Fruit fly (Drosophila melanogaster) whole organism, embryonic: ENCODE measurements around the gene CG31021.

Experiments used
- Adf1 ChIP-seq: fragments of 200-800 bp; sonication (Bioruptor generic); IDR thresholded peaks from 2 replicates; pipeline ENCODE4 v1.3.6; 2022; ENCODE audit warnings: missing biosample characterization, missing genetic modification characterization
- Atf3 ChIP-seq: fragments of 200-800 bp; sonication (Bioruptor generic); optimal IDR thresholded peaks from 3 replicates; lab custom pipeline; 2016; ENCODE audit warnings: missing biosample characterization, missing genetic modification characterization
- BEAF-32 ChIP-seq: fragments of 200-800 bp; sonication (Bioruptor generic); optimal IDR thresholded peaks from 3 replicates; lab custom pipeline; 2017; ENCODE audit warnings: missing biosample characterization, missing genetic modification characterization, mild to moderate bottlenecking, moderate library complexity, missing genetic modification reagents
- BtbVII ChIP-seq: fragments of 200-800 bp; sonication (Bioruptor generic); optimal IDR thresholded peaks from 3 replicates; lab custom pipeline; 2017; ENCODE audit warnings: missing biosample characterization, mild to moderate bottlenecking, missing genetic modification characterization
- CG11504 ChIP-seq: fragments of 200-800 bp; sonication (Bioruptor generic); optimal IDR thresholded peaks from 3 replicates; lab custom pipeline; 2019; ENCODE audit warnings: missing biosample characterization, mild to moderate bottlenecking, missing genetic modification characterization, moderate library complexity
- CG11560 ChIP-seq: fragments of 200-800 bp; sonication (Bioruptor generic); IDR thresholded peaks from 3 replicates; pipeline ENCODE4 v1.3.6; 2022; ENCODE audit warnings: missing biosample characterization, missing genetic modification characterization
- CG13624 ChIP-seq: fragments of 200-800 bp; sonication (Bioruptor generic); optimal IDR thresholded peaks from 2 replicates; lab custom pipeline; 2016; ENCODE audit warnings: missing biosample characterization, missing genetic modification characterization
- CG13894 ChIP-seq: fragments of 200-800 bp; sonication (Bioruptor generic); optimal IDR thresholded peaks from 3 replicates; lab custom pipeline; 2018; ENCODE audit warnings: missing biosample characterization, mild to moderate bottlenecking, missing genetic modification characterization, moderate library complexity
- CG15514 ChIP-seq: fragments of 200-800 bp; sonication (Bioruptor generic); optimal IDR thresholded peaks from 3 replicates; lab custom pipeline; 2017; ENCODE audit warnings: missing biosample characterization, missing genetic modification characterization, mild to moderate bottlenecking, moderate library complexity, missing genetic modification reagents
- CG15696 ChIP-seq: fragments of 200-800 bp; sonication (Bioruptor generic); optimal IDR thresholded peaks from 2 replicates; lab custom pipeline; 2019; ENCODE audit warnings: missing biosample characterization, mild to moderate bottlenecking, missing genetic modification characterization, moderate library complexity
- CG16813 ChIP-seq: fragments of 200-800 bp; sonication (Bioruptor generic); IDR thresholded peaks from 3 replicates; pipeline ENCODE4 v1.3.6; 2022; ENCODE audit warnings: missing biosample characterization, missing genetic modification characterization; ENCODE audit not compliant: partially characterized antibody
- CG17186 ChIP-seq: fragments of 200-800 bp; sonication (Bioruptor generic); optimal IDR thresholded peaks from 3 replicates; lab custom pipeline; 2017; ENCODE audit warnings: missing biosample characterization, missing genetic modification reagents, missing genetic modification characterization
- CG17328 ChIP-seq: fragments of 200-800 bp; sonication (Bioruptor generic); IDR thresholded peaks from 2 replicates; pipeline ENCODE4 v1.3.6; 2022; ENCODE audit warnings: missing biosample characterization, missing genetic modification characterization
- CG17385 ChIP-seq: fragments of 200-800 bp; sonication (Bioruptor generic); optimal IDR thresholded peaks from 3 replicates; lab custom pipeline; 2018; ENCODE audit warnings: missing biosample characterization, mild to moderate bottlenecking, missing genetic modification characterization
- CG31224 ChIP-seq: fragments of 200-800 bp; sonication (Bioruptor generic); IDR thresholded peaks from 2 replicates; pipeline ENCODE4 v1.3.6; 2022; ENCODE audit warnings: missing biosample characterization, missing genetic modification characterization
- CG3847 ChIP-seq: fragments of 200-800 bp; sonication (Bioruptor generic); IDR thresholded peaks from 2 replicates; pipeline ENCODE4 v1.3.6; 2022; ENCODE audit warnings: missing biosample characterization, missing genetic modification characterization
- CG4730 ChIP-seq: fragments of 200-800 bp; sonication (Bioruptor generic); IDR thresholded peaks from 2 replicates; pipeline ENCODE4 v1.3.6; 2022; ENCODE audit warnings: missing biosample characterization, missing genetic modification characterization
- CG4854 ChIP-seq: fragments of 200-800 bp; sonication (Bioruptor generic); optimal IDR thresholded peaks from 2 replicates; lab custom pipeline; 2016; ENCODE audit warnings: missing biosample characterization, missing genetic modification characterization, inconsistent platforms
- CG6254 ChIP-seq: fragments of 200-800 bp; sonication (Bioruptor generic); optimal IDR thresholded peaks from 3 replicates; lab custom pipeline; 2017; ENCODE audit warnings: mild to moderate bottlenecking, missing biosample characterization, missing genetic modification reagents, missing genetic modification characterization
- CG7357 ChIP-seq: fragments of 200-800 bp; sonication (Bioruptor generic); IDR thresholded peaks from 3 replicates; pipeline ENCODE4 v1.3.6; 2022; ENCODE audit warnings: missing biosample characterization, missing genetic modification characterization
- CG7928 ChIP-seq: fragments of 200-800 bp; sonication (Bioruptor generic); optimal IDR thresholded peaks from 2 replicates; lab custom pipeline; 2017; ENCODE audit warnings: missing biosample characterization, mild to moderate bottlenecking, missing genetic modification characterization
- CG8281 ChIP-seq: fragments of 200-800 bp; sonication (Bioruptor generic); optimal IDR thresholded peaks from 2 replicates; lab custom pipeline; 2018; ENCODE audit warnings: missing biosample characterization, mild to moderate bottlenecking, missing genetic modification characterization, moderate library complexity
- CG9797 ChIP-seq: fragments of 200-800 bp; sonication (Bioruptor generic); optimal IDR thresholded peaks from 3 replicates; lab custom pipeline; 2018; ENCODE audit warnings: missing biosample characterization, mild to moderate bottlenecking, missing genetic modification characterization
- Dad ChIP-seq: fragments of 200-800 bp; sonication (Bioruptor generic); optimal IDR thresholded peaks from 3 replicates; lab custom pipeline; 2016; ENCODE audit warnings: missing biosample characterization, missing genetic modification characterization
- Dp ChIP-seq: fragments of 200-800 bp; sonication (Bioruptor generic); optimal IDR thresholded peaks from 2 replicates; lab custom pipeline; 2018; ENCODE audit warnings: missing biosample characterization, mild to moderate bottlenecking, missing genetic modification characterization, moderate library complexity
- Drgx ChIP-seq: fragments of 200-800 bp; sonication (Bioruptor generic); IDR thresholded peaks from 2 replicates; pipeline ENCODE4 v1.3.6; 2022; ENCODE audit warnings: missing biosample characterization, missing genetic modification characterization
- E2f2 ChIP-seq: fragments of 200-800 bp; sonication (Bioruptor generic); IDR thresholded peaks from 2 replicates; pipeline ENCODE4 v1.3.6; 2022; ENCODE audit warnings: missing biosample characterization, missing genetic modification characterization
- Fer1 ChIP-seq: fragments of 200-800 bp; sonication (Bioruptor generic); optimal IDR thresholded peaks from 2 replicates; lab custom pipeline; 2017; ENCODE audit warnings: missing biosample characterization, mild to moderate bottlenecking, missing genetic modification characterization
- HLH3B ChIP-seq: fragments of 200-800 bp; sonication (Bioruptor generic); IDR thresholded peaks from 2 replicates; pipeline ENCODE4 v1.3.6; 2022; ENCODE audit warnings: missing biosample characterization, missing genetic modification characterization
- Jarid2 ChIP-seq: fragments of 200-800 bp; sonication (Bioruptor generic); optimal IDR thresholded peaks from 3 replicates; lab custom pipeline; 2017; ENCODE audit warnings: mild to moderate bottlenecking, missing biosample characterization, missing genetic modification reagents, missing genetic modification characterization
- Lhr ChIP-seq: fragments of 200-800 bp; sonication (Bioruptor generic); optimal IDR thresholded peaks from 3 replicates; lab custom pipeline; 2017; ENCODE audit warnings: mild to moderate bottlenecking, missing biosample characterization, missing genetic modification reagents, missing genetic modification characterization
- Nf-YB ChIP-seq: fragments of 200-800 bp; sonication (Bioruptor generic); optimal IDR thresholded peaks from 3 replicates; lab custom pipeline; 2019; ENCODE audit warnings: missing biosample characterization, mild to moderate bottlenecking, missing genetic modification characterization, moderate library complexity
- Scr ChIP-seq: fragments of 200-800 bp; sonication (Bioruptor generic); IDR thresholded peaks from 2 replicates; pipeline ENCODE4 v1.3.6; 2022; ENCODE audit warnings: missing biosample characterization, missing genetic modification characterization; ENCODE audit not compliant: partially characterized antibody
- Sin3A ChIP-seq: fragments of >200 bp; optimal IDR thresholded peaks from 2 replicates; lab custom pipeline; 2018
- YL-1 ChIP-seq: fragments of 200-800 bp; sonication (Bioruptor generic); optimal IDR thresholded peaks from 3 replicates; lab custom pipeline; 2017; ENCODE audit warnings: missing biosample characterization, mild to moderate bottlenecking, missing genetic modification characterization
- cad ChIP-seq: fragments of >200 bp; optimal IDR thresholded peaks from 2 replicates; lab custom pipeline; 2017; ENCODE audit warnings: missing biosample characterization, missing genetic modification characterization
- esg ChIP-seq: fragments of 200-800 bp; sonication (Bioruptor generic); conservative IDR thresholded peaks from 2 replicates; pipeline ENCODE4 v1.3.6; 2022; ENCODE audit warnings: missing biosample characterization, missing genetic modification characterization
- gfzf ChIP-seq: fragments of 200-800 bp; sonication (Bioruptor generic); optimal IDR thresholded peaks from 2 replicates; lab custom pipeline; 2016; ENCODE audit warnings: missing biosample characterization, mild to moderate bottlenecking, missing genetic modification characterization, moderate library complexity
- kay ChIP-seq: fragments of 200-800 bp; sonication (Bioruptor generic); optimal IDR thresholded peaks from 2 replicates; lab custom pipeline; 2016; ENCODE audit warnings: missing biosample characterization, missing genetic modification characterization
- onecut ChIP-seq: fragments of 200-800 bp; sonication (Bioruptor generic); IDR thresholded peaks from 2 replicates; pipeline ENCODE4 v1.3.6; 2022; ENCODE audit warnings: missing biosample characterization, missing genetic modification characterization
- pnt ChIP-seq: fragments of 200-800 bp; sonication (Bioruptor generic); optimal IDR thresholded peaks from 3 replicates; lab custom pipeline; 2016; ENCODE audit warnings: missing biosample characterization, missing genetic modification characterization
- prd ChIP-seq, 3 experiments: fragments of >200 bp in 2 of 3; fragments of 200-800 bp in 1 of 3; sonication (Bioruptor generic) in 1 of 3; optimal IDR thresholded peaks in 2 of 3; IDR thresholded peaks in 1 of 3; 2 replicates in 2 of 3; 3 replicates in 1 of 3; pipeline versions ENCODE4 v1.3.6 to Lab custom; 2017 to 2022; ENCODE audit warnings: missing biosample characterization in 1 of 3, missing genetic modification characterization in 1 of 3
- pum ChIP-seq: fragments of 200-800 bp; sonication (Bioruptor generic); optimal IDR thresholded peaks from 2 replicates; lab custom pipeline; 2016; ENCODE audit warnings: missing biosample characterization, missing genetic modification characterization
- pzg ChIP-seq: fragments of 200-800 bp; sonication (Bioruptor generic); optimal IDR thresholded peaks from 3 replicates; lab custom pipeline; 2018; ENCODE audit warnings: missing biosample characterization, mild to moderate bottlenecking, missing genetic modification characterization, moderate library complexity
- row ChIP-seq: fragments of 200-800 bp; sonication (Bioruptor generic); IDR thresholded peaks from 3 replicates; pipeline ENCODE4 v1.3.6; 2022; ENCODE audit warnings: missing biosample characterization, missing genetic modification characterization
- tna ChIP-seq: fragments of 200-800 bp; sonication (Bioruptor generic); IDR thresholded peaks from 2 replicates; pipeline ENCODE4 v1.3.6; 2022; ENCODE audit warnings: missing biosample characterization, missing genetic modification characterization; ENCODE audit not compliant: partially characterized antibody
- zf30C ChIP-seq: fragments of 200-800 bp; sonication (Bioruptor generic); optimal IDR thresholded peaks from 3 replicates; lab custom pipeline; 2018; ENCODE audit warnings: missing biosample characterization, mild to moderate bottlenecking, missing genetic modification characterization

Gene CG31021

DNA sequence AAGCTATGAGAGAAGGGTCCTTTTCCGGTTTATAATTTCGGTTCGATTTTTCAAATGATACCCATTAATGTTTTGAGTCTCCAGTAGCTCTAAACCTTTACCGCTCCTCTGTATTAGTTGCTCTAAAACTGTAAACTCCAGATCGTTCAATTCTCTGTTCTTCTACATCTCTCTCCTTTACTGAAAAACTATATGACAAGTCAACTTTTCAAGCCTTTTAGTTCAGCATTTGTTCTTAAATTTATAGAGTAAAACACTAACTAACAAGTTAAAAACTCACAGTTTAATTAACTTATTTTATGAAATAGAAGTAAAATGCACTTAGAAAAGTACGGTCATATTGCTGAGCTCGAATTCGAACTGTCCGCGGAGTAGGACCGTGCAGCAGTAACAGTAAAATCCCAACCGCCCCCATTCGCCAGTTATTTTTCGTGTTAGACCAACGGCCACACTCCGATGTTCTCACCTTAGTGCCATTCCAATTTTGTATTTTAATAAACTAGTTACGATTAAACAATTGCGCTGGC, 39.2 kb upstream of the CG31021 start (continued):
- no peak for TF ChIP-seq pnt (GFP tag; lab: Kevin White, UChicago)
- no peak for TF ChIP-seq CG7928
- peak; percentile 29; the same call in 1 of the 2 replicates for TF ChIP-seq Scr (GFP tag; lab: Robert Waterston, UW)
- TF ChIP-seq CG11504 = peak; percentile 25
- TF ChIP-seq CG9797 (GFP tag; lab: Kevin White, UChicago) = peak; percentile 89
- no peak for TF ChIP-seq CG4730 (GFP tag; lab: Robert Waterston, UW)
- 0 out of 3 replicates have a peak, but pooled peaks have one; percentile 24 for TF ChIP-seq CG16813 (GFP tag; lab: Robert Waterston, UW)
- TF ChIP-seq pum (GFP tag; lab: Kevin White, UChicago) = no peak
- peak; percentile 38 for TF ChIP-seq Sin3A
- TF ChIP-seq Dp (GFP tag; lab: Kevin White, UChicago) = peak; percentile 77
- TF ChIP-seq CG15514 (GFP tag; lab: Kevin White, UChicago) = peak; percentile 18
- TF ChIP-seq pzg (GFP tag; lab: Kevin White, UChicago) = peak; percentile 78
- peak; percentile 50 for TF ChIP-seq Lhr (GFP tag; lab: Kevin White, UChicago)
- no peak for TF ChIP-seq onecut (GFP tag; lab: Robert Waterston, UW)
- TF ChIP-seq CG15696 = no peak
- TF ChIP-seq gfzf = peak; percentile 91
- TF ChIP-seq CG13894 = peak; percentile 16
- no peak for TF ChIP-seq CG17186 (GFP tag; lab: Kevin White, UChicago)
- peak; percentile 41 for TF ChIP-seq cad (GFP tag; lab: Kevin White, UChicago)
- TF ChIP-seq Fer1 (GFP tag; lab: Kevin White, UChicago) = no peak
- TF ChIP-seq BEAF-32 = peak; percentile 40
- no peak for TF ChIP-seq CG4854 (GFP tag; lab: Kevin White, UChicago)
- TF ChIP-seq CG7357 (GFP tag; lab: Robert Waterston, UW) = 0 out of 3 replicates have a peak, but pooled peaks have one; percentile 27
- TF ChIP-seq CG3847 (GFP tag; lab: Robert Waterston, UW) = peak; percentile 47
- TF ChIP-seq YL-1 (GFP tag; lab: Kevin White, UChicago) = peak; percentile 6
- no peak for TF ChIP-seq Adf1 (GFP tag; lab: Robert Waterston, UW)

DNA sequence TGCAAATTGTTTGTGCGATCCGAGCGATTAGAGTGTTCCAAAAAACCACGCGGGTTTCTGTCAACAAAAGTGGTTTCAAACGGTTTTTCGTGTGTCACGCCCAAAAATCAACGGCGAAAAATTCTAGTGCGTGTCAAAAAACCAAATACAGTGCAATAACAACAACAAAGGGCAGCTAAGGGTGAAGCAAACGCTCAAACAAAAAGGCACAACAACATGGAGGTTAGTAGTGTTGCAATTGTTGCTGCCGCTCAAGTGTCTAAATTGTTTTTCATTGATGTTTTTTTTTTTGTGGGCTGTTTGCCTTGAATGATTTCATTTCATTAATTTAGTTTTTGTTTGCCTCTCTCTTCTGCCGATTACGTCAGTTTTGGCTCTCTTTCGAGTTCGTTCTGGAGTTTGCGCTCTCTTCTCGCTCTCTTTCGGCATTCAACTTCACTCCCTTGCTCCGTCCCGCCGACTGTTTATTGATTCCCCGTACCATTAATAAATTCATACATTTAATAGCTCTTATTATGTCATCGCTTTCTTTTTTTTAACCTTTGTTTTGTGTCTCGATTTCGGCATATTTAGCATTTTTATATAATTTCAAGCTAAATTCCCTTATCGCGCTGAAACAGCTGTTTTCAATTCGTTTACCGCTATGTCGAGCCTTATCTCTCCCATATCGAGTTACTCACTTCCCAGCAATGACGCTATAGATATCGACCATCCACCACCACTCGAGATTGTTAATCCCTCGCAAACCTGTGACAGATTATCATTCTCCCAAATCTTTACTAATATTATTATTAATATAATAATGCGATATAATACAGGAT, 38.5 kb upstream of the CG31021 start:
- TF ChIP-seq tna (GFP tag; lab: Robert Waterston, UW) (no peak), CG31224 (GFP tag; lab: Robert Waterston, UW) (no peak), prd (optimal IDR thresholded peaks at IDR 0.05; lab: Kevin White, UChicago) (no peak), prd (GFP tag; IDR thresholded peaks at IDR 0.05; lab: Robert Waterston, UW) (no peak), CG11560 (tag; lab: Robert Waterston, UW) (no peak), esg (GFP tag; lab: Robert Waterston, UW) (no peak), Jarid2 (GFP tag; lab: Kevin White, UChicago) (no peak), Atf3 (GFP tag; lab: Kevin White, UChicago) (no peak), row (0 out of 3 replicates have a peak, but pooled peaks have one; percentile 1), BtbVII (no peak), HLH3B (0 out of 2 replicates have a peak, but pooled peaks have one; percentile 14), CG8281 (tag; lab: Kevin White, UChicago) (peak; percentile 1), zf30C (no peak), CG4730 (GFP tag; lab: Robert Waterston, UW) (no peak), Fer1 (GFP tag; lab: Kevin White, UChicago) (peak; percentile 19), CG13624 (GFP tag; lab: Kevin White, UChicago) (peak; percentile 17), Drgx (GFP tag; lab: Robert Waterston, UW) (no peak), Nf-YB (GFP tag; lab: Kevin White, UChicago) (no peak), E2f2 (peak; percentile 5; the same call in 1 of the 2 replicates), CG17385 (no peak), kay (GFP tag; lab: Kevin White, UChicago) (peak; percentile 8), Dad (GFP tag; lab: Kevin White, UChicago) (no peak), Scr (GFP tag; lab: Robert Waterston, UW) (no peak), CG6254 (GFP tag; lab: Kevin White, UChicago) (peak; percentile 34), CG17328 (GFP tag; lab: Robert Waterston, UW) (no peak)
